Worm (Caenorhabditis elegans) whole organism, midembryonic: Measurements from ENCODE around the gene C45G9.15.

ENCODE experiments used
- T22C8.4 ChIP-seq: fragments of 200-800 bp; sonication (Bioruptor generic); IDR thresholded peaks from 2 replicates; pipeline ENCODE4 v1.3.6; 2022; ENCODE audit warnings: missing genetic modification characterization, missing compliant biosample characterization
- cog-1 ChIP-seq: sonication (generic microtip); optimal IDR thresholded peaks from 2 replicates; lab custom pipeline; 2016; ENCODE audit warnings: missing genetic modification characterization, missing compliant biosample characterization
- flt-1 ChIP-seq: fragments of 200-800 bp; sonication (Bioruptor generic); IDR thresholded peaks from 2 replicates; pipeline ENCODE4 v1.3.6; 2022; ENCODE audit warnings: missing genetic modification characterization, missing compliant biosample characterization
- klf-2 ChIP-seq: fragments of 200-800 bp; sonication (Bioruptor generic); conservative IDR thresholded peaks from 2 replicates; pipeline ENCODE4 v1.3.6; 2022; ENCODE audit warnings: missing genetic modification reagents, missing genetic modification characterization, missing compliant biosample characterization
- med-1 ChIP-seq: sonication (generic microtip); optimal IDR thresholded peaks from 2 replicates; lab custom pipeline; 2017; ENCODE audit warnings: missing genetic modification characterization, mild to moderate bottlenecking, missing compliant biosample characterization, antibody characterized with exemption, missing genetic modification reagents; ENCODE audit not compliant: insufficient read depth
- ref-1 ChIP-seq: fragments of 200-800 bp; sonication (Bioruptor generic); conservative IDR thresholded peaks from 2 replicates; pipeline ENCODE4 v1.3.6; 2022; ENCODE audit warnings: missing genetic modification reagents, missing genetic modification characterization, missing compliant biosample characterization
- ztf-29 ChIP-seq: fragments of 200-800 bp; sonication (Bioruptor generic); IDR thresholded peaks from 2 replicates; pipeline ENCODE4 v1.3.6; 2022; ENCODE audit warnings: missing genetic modification reagents, missing genetic modification characterization, missing compliant biosample characterization

DNA sequence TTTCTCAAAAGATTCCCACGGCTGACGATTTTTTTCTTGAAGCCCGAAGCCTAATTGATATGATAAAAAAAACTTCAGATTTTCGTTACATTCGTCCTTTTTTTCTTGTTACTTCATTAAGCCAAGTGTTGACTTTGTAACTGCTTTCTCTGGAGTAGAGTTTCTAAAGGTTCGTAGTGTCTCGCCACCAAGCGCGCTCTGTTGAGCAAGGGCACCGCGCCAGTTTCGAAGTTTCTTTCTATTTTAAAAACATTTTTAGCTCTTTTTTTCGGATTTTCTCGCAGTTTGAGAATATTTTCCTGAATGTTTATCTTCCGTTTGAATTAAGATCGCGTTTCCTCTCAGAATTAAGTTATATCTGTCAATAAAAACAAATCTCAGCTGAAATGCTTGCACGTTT, 24.7 kb upstream of the C45G9.15 start:
- TF ChIP-seq ref-1 (GFP tag; lab: Robert Waterston, UW) (no peak), flt-1 (no peak), klf-2 (GFP tag; lab: Robert Waterston, UW) (no peak), cog-1 (tag; lab: Kevin White, UChicago) (no peak), med-1 (GFP tag; lab: Kevin White, UChicago) (no peak), ztf-29 (GFP tag; lab: Robert Waterston, UW) (no peak), T22C8.4 (no peak)
